Worm (Caenorhabditis elegans): ENCODE data around the gene C32D5.4.

DNA sequence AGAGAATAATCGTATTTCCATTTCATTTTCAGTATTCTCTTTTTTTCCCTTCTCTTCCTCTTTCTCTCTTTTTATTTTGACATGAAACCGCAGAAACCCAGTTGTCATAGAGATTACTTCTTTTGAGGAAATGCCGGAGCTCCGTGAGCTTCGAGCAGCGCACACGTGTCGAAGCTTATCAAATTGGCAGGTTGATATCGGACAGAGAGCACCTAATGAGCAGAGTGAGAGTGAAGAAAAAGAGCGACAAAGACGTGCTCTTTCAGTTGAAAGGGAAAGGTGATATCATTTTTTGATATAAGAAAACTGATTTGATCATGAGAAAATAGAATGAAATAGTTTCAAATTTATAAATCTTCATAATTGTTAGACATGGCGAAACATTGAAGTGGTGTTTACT is 12.5 kb upstream of the C32D5.4 start, which contains the start of gene C32D5.14:
- TF ChIP-seq him-1 (tag; optimal IDR thresholded peaks at IDR 0.05): no peak
- no peak for TF ChIP-seq W03F9.2 (tag; optimal IDR thresholded peaks at IDR 0.05)
- TF ChIP-seq dao-5 (tag; optimal IDR thresholded peaks at IDR 0.05): no peak

Data from whole organism, L4/young adult.